Fruit fly (Drosophila melanogaster) ovary, adult (tissue): ENCODE data around the gene poe.

Experiments used
- CG17801 ChIP-seq: fragments of 200-800 bp; optimal IDR thresholded peaks from 2 replicates; lab custom pipeline; 2019; ENCODE audit warnings: missing biosample characterization, mild to moderate bottlenecking, missing genetic modification characterization, moderate library complexity; ENCODE audit not compliant: partially characterized antibody

The poe gene

DNA sequence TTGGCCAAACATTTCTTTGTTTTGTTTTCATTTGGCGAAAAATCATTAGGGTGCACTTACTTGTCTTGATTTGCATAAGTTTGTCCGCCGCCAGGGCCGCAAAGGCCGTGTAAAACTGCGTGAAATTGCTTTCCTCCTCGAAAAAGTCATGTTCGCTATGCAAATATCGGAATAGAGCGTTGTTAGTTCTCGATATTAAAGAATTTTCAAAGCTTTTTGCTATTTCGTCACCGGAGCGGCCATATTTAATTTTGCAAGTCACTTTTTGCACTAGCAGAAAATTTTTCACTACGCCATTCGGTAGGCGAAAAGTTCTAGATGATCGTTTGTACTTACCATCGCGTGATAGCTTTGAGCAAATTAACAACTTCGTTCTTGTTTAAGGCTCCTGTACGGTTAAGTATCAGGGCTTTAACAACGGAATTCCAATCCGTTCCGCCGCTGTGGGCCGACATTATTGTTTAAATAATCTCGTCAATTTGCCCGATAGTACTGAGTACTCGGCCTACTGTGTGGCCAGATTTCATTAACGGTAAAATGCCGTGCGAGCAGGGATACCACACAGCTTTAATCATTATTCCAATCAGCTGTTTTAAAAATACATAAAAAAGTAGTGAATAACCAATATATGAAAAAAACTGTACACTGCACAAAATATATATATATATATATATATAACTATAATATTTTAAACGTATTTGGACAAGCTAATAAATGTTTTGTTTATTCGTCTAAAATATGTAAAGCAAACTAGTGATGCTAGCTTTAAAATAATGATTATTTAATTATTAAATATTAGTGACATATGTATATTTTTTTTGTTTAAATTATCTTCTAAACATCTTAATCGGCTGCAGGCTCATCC is at the start of gene poe:
poe (minus strand) TSS at position 513 of the 865 bp plus-strand sequence.
- TF ChIP-seq CG17801 (GFP tag; lab: Kevin White, UChicago): peak; percentile 65

DNA sequence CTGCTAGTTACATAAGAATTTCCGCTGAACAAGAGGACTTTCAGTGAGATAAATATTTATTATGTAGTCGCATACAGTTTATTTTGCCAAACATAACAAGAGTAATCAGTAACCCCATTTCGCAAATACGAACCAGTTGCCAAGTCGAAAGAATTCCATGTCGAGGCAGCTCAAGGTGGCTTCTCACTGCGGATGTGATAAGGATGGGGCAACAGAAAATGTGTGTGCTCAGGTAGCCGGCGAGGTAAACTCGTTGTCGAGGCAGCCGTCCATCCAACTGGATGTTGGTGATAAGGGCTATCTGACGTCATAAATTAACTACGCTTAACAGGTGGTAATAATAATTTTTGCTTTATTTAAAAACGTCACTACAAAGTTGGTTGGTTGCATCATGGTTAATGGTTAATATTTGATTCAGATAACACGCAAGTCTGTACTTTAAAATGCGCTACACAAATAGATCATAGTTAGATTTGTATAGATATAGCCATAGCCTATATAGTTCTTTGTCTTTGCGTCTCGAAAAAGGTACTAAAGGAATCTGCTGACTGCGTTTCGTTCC is 45.3 kb upstream of the poe start:
- TF ChIP-seq CG17801 (GFP tag; lab: Kevin White, UChicago): no peak

DNA sequence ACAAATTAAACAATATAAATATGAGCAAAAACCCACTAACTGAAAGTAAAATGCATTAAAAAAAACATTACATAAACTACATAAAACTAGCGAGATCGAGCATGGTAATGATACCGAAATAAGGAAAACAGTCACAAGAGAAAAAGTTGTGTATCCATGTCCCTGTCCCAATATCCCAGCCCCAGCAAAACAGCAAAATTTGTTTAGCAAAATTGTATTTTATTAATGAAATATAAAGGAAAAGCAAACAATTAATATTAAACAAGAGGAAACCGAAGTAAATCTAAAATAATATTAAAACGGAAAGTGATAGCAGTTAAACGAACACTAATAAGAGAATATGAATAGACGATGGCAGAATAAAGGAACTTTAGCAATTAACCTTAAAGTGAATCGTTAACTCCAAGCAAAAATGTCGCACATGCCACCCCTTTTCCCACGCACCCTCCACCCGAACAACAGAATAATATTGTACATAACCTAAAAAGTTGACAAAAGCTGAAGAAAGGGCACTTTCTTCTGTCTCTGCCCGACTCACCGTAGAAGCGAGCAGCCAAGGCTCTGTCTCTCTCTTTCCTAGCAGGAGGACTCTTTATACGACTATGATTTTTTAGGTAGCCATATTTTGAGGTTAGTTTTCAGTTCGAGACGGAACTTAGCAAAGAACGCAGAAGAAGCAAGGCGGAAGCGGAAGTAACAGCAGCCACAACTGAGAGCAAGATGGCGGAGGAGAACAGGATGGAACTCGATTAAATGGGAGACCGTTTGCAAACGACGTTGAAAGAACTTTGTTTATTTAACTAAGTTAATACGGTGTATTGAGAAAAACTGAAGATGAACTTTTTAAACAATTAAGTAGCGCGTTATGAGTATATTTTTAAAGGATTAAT is 39.4 kb upstream of the poe start:
- no peak for TF ChIP-seq CG17801 (GFP tag; lab: Kevin White, UChicago)

DNA sequence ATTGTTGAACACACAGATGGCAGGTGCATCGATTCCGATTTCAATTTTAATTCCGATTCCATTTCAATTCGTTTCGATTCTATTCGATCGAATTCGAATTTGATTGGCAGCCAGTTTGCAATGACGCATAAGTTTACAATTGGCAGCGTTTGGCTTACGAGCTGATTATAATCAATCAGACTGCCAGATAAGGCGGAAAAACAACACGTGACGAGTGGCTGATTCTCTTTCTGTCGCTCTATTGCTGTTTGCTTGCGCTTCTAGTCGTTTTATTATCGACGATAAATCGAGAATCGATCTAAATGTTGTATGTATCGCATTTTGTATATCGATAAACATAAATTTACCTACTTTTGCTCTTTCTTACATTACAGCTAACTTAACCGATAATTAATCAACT is 33.3 kb upstream of the poe start:
- TF ChIP-seq CG17801 (GFP tag; lab: Kevin White, UChicago): no peak

DNA sequence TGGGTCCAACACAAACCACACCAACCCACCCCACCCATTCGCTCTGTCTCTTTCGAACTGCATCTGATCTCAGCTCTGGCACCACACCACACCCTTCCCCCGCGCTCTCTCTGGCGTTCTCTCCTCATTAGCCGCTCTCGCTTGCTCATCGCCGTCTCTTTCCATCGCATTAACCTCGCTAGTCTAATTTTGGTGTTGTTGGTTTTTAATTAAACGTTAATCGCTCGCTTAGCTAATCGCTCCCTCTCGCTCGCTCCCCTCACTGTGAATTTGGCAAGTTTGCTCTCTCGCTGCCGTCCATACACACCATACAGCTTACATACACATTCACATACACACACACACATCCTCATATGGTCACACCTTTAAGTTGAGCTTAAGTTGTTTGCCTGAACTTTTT is 32.7 kb upstream of the poe start:
- no peak for TF ChIP-seq CG17801 (GFP tag; lab: Kevin White, UChicago)

DNA sequence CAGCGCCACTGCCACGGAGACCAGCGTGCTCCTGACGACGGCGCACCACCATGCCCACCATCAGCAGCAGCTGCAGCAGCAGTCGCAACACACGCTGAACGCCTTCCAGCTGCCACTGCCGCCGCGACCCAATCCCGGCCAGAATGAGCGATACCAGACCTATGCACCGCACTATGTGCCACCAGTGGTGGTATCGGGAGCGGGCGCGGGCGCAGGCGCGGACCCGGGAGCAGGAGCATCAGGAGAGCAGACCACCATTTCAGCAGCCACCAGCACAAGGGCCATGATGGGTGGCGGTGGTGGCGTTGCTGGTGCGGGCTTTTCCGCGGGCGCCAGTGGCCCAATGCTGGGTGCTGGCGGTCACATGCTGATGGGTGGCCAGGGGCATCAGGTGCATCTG is 31.6 kb upstream of the poe start:
- no peak for TF ChIP-seq CG17801 (GFP tag; lab: Kevin White, UChicago)

DNA sequence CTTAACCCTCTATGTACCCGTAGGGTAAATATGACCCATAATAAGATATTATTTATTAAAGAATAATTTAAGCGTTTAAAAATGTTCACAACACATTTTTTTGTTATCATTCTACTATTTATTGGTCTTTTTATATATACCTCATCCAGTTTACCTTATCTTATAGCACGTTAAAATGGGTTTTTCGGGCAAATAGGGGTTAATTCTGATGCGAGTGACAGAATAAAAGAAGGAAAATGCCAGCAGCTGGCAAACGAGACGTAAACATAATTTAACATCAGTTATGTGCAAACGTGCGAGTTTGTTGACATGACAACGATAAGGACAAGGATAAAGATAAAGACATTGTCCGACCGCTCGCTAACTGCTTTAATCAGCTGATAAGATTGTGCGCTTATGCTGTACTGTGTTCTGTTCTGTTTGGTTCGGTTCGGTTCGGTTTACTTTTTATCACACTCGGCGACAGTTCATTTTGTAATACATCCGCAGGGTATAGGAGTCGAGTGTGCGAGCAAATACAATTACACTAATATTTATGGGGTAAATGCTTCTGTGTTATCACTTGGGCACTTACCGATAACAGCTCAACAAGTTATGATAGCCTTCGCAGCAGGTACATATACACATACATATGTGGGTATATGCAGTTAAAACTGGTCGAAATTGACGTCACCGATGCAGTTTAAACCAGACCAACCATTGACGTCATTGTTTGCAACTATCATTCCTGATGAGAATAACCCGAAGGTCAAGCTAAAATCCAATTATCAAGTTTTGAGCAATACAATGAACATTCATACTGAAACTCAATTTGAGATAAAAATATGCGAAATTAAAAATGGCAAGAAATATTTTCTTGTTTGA is 29.3 kb upstream of the poe start:
- TF ChIP-seq CG17801 (GFP tag; lab: Kevin White, UChicago): peak; percentile 22

DNA sequence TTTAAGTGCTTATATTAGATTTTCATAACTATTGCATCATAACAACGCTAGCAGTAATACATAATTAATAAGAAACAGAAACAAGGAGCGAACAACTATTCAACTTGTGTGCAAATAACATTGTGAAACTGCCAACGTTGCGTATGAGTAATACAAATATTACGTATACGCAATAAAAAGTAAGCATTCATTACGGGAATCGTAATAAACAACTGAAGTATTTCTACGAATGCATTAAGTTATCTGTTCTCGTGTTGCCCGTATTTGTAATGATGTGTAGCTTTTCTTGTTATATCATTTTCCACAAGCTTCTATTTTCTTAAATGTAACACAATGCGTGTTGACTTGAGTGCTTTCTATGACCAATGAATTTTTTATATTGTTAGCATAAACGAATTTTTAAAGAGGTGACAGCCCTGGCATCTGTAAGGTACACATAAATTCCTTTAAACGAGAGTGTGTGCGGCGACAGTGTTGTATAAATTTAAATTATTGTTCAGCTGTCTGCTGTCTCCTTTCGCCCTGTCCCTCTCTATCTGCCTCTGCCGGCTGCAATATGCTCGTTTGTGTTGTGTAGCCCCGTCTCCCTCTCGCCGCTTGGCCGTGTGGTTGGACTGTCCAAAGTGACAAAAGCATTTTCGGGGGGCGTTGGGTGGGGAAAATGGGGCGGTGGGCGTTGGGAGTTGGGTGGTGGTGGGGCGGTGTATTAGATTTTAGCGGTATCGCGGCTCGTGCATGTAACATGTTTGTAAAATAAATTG is 28.4 kb upstream of the poe start:
- TF ChIP-seq CG17801 (GFP tag; lab: Kevin White, UChicago): no peak

DNA sequence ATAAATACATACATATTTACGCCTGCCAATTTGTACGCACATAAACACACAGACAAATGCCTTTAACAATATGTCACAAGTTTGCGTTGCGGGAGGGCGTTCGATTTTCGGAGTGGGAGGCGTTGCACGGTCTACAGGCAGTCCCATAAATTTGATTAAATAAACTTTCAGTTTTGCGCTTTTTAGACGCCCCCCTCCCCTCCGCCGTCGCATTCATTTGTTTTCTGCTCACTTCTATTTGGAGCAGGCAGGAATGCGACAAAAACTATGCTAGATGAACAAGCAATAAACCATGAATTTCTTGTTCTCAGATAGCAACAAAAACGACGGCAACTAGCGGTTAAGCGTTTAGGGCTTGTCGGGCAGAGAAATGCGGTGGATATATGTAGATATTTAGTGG is 27.6 kb upstream of the poe start:
- TF ChIP-seq CG17801 (GFP tag; lab: Kevin White, UChicago): no peak

DNA sequence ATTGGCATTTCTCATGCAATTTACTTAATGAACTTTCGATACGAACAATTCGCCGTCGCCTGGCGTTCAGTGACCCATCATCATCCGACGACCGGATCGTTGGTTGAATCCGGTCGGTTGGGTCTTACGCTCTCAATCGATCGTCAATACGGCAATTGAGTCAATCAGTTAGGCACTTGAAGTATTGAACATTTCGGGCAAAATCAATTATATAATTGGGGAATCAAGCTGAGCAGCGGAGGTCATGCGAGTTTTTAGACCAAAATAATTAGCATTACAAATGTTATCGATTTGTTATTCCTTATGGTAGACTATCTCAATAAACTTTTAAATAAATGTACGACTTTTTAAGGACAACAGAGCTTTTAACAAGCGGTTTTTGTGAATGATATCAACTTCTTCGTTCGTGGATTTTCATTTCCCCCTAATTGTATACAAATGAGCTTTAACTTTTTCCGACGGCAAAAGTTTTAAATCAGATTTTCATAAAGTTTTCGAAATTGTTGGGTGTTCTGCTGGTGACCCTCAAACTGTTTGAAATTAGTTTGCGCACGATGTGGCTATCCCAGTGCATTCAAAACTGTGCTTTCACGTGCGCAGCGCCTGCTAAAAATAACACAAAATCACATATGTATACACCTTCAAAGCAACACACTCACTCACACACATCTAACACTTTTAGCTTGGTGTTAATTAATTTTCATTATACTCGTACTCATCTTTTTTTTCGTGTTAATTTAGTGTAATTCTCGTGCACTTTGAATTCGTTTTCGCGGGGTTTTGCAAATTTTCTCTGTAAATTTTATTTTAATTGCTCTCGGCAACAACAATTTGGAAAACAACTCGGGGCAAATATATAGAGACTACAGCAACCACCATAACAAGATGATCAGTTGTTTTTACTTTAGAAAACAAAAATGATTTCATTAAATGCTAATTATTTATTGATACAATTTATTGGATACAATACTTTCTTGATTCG is 26.8 kb upstream of the poe start:
- no peak for TF ChIP-seq CG17801 (GFP tag; lab: Kevin White, UChicago)

DNA sequence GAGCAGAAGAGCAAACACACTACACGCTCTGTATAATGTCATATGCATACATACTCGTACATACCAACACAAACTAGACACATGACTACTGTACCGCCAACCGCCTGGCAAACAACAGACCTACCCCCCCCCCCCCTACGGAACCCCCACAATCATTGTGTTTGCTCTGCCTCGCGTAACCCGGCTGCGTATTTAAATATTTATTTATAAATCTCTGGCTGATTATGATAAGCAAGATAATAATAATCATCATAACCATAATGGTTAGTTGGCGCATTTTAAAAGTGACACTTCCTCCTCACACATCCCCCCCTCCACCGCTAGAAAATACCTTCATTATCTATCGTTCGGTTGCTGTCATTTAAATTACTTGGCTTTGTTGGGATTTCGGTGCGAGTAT is 26.0 kb upstream of the poe start:
- TF ChIP-seq CG17801 (GFP tag; lab: Kevin White, UChicago): peak; percentile 32

DNA sequence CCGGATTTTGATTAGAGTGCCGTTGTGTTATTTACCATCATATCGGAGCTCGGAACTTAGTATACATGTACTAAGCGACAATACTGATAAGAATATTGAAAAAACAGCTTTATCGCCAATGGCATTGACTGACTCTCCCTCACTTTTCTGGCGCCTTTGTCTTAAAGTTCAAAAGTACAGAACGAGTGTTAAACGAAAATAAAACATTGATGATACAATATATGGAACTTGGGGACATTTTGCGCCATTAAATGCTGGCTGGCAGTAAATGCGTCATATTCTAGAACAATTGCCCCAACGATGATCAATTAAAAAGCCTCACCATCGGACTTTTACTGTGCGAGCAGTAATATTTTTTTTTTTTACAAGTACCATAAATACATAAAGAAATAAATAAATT is 23.8 kb upstream of the poe start:
- TF ChIP-seq CG17801 (GFP tag; lab: Kevin White, UChicago): no peak
